Worm (Caenorhabditis elegans) whole organism, L4 larva: Measurements from ENCODE around the gene C05D11.5.

Experiments
- F26F4.8 ChIP-seq: fragments of 200-800 bp; sonication (Bioruptor generic); conservative IDR thresholded peaks from 2 replicates; pipeline ENCODE4 v1.3.6; 2022; ENCODE audit warnings: missing genetic modification characterization, missing compliant biosample characterization
- F44E2.7 ChIP-seq: fragments of 200-800 bp; sonication (Bioruptor generic); IDR thresholded peaks from 2 replicates; pipeline ENCODE4 v2.1.2; 2022; ENCODE audit warnings: missing genetic modification characterization, missing compliant biosample characterization
- R02D3.7 ChIP-seq: fragments of 150-350 bp; sonication (generic microtip); optimal IDR thresholded peaks from 3 replicates; lab custom pipeline; 2014; ENCODE audit warnings: missing biosample characterization, missing genetic modification characterization
- Y105C5A.15 ChIP-seq: fragments of 200-800 bp; sonication (Bioruptor generic); IDR thresholded peaks from 2 replicates; pipeline ENCODE4 v1.3.6; 2022; ENCODE audit warnings: missing genetic modification characterization, missing compliant biosample characterization
- Y5F2A.4 ChIP-seq: fragments of 200-800 bp; sonication (Bioruptor generic); optimal IDR thresholded peaks from 2 replicates; lab custom pipeline; 2018; ENCODE audit warnings: mild to moderate bottlenecking, missing genetic modification characterization, missing compliant biosample characterization
- ama-1 ChIP-seq: fragments of 150-350 bp; optimal IDR thresholded peaks from 2 replicates; lab custom pipeline; 2014; ENCODE audit warnings: inconsistent platforms, mixed read lengths
- attf-4 ChIP-seq: sonication (generic microtip); optimal IDR thresholded peaks from 3 replicates; lab custom pipeline; 2017; ENCODE audit warnings: missing biosample characterization, missing genetic modification characterization
- ceh-20 ChIP-seq: fragments of 200-800 bp; sonication (Bioruptor generic); IDR thresholded peaks from 2 replicates; pipeline ENCODE4 v1.3.6; 2022; ENCODE audit warnings: missing genetic modification reagents, missing genetic modification characterization, missing compliant biosample characterization
- ceh-28 ChIP-seq: fragments of 150-350 bp; optimal IDR thresholded peaks from 2 replicates; lab custom pipeline; 2014; ENCODE audit warnings: missing biosample characterization, missing genetic modification reagents, missing genetic modification characterization
- ceh-62 ChIP-seq: sonication (generic microtip); optimal IDR thresholded peaks from 2 replicates; lab custom pipeline; 2017; ENCODE audit warnings: missing biosample characterization, missing genetic modification characterization
- ceh-82 ChIP-seq: sonication (generic microtip); optimal IDR thresholded peaks from 2 replicates; lab custom pipeline; 2017; ENCODE audit warnings: missing biosample characterization, missing genetic modification characterization
- ces-1 ChIP-seq: fragments of 150-350 bp; sonication (generic microtip); optimal IDR thresholded peaks from 4 replicates; lab custom pipeline; 2014; ENCODE audit warnings: missing biosample characterization, missing genetic modification reagents, missing genetic modification characterization
- daf-12 ChIP-seq: fragments of 150-350 bp; optimal IDR thresholded peaks from 2 replicates; lab custom pipeline; 2014; ENCODE audit warnings: missing biosample characterization, missing genetic modification reagents, missing genetic modification characterization
- daf-16 ChIP-seq, 3 experiments: sonication (generic microtip); optimal IDR thresholded peaks; 2 replicates each; lab custom pipeline; 2016 to 2017; ENCODE audit warnings: missing genetic modification characterization in 3 of 3, missing genetic modification reagents in 3 of 3, mild to moderate bottlenecking in 2 of 3, missing compliant biosample characterization in 2 of 3, missing biosample characterization in 1 of 3, moderate library complexity in 1 of 3
- daf-19 ChIP-seq: fragments of 200-800 bp; sonication (Bioruptor generic); conservative IDR thresholded peaks from 2 replicates; pipeline ENCODE4 v1.3.6; 2022; ENCODE audit warnings: missing genetic modification characterization, missing compliant biosample characterization
- dmd-8 ChIP-seq: fragments of 200-800 bp; sonication (Bioruptor generic); IDR thresholded peaks from 2 replicates; pipeline ENCODE4 v1.3.6; 2022; ENCODE audit warnings: missing genetic modification characterization, missing compliant biosample characterization
- egl-27 ChIP-seq: sonication (generic microtip); optimal IDR thresholded peaks from 3 replicates; lab custom pipeline; 2017; ENCODE audit warnings: missing biosample characterization, missing genetic modification reagents, missing genetic modification characterization
- egl-43 ChIP-seq: fragments of 200-800 bp; sonication (Bioruptor generic); IDR thresholded peaks from 2 replicates; pipeline ENCODE4 v1.3.6; 2022; ENCODE audit warnings: missing genetic modification reagents, missing genetic modification characterization, missing compliant biosample characterization
- fkh-10 ChIP-seq: fragments of 150-350 bp; optimal IDR thresholded peaks from 2 replicates; lab custom pipeline; 2014; ENCODE audit warnings: missing biosample characterization, missing genetic modification reagents, missing genetic modification characterization
- hlh-11 ChIP-seq: fragments of 200-800 bp; sonication (Bioruptor generic); optimal IDR thresholded peaks from 2 replicates; lab custom pipeline; 2018; ENCODE audit warnings: mild to moderate bottlenecking, missing genetic modification characterization, missing compliant biosample characterization
- lim-7 ChIP-seq: fragments of 200-800 bp; sonication (Bioruptor generic); IDR thresholded peaks from 2 replicates; pipeline ENCODE4 v1.3.6; 2022; ENCODE audit warnings: missing genetic modification characterization, missing compliant biosample characterization
- lin-15B ChIP-seq: fragments of 150-350 bp; sonication (generic microtip); optimal IDR thresholded peaks from 3 replicates; lab custom pipeline; 2014; ENCODE audit warnings: missing biosample characterization, missing genetic modification characterization
- lin-38 ChIP-seq: fragments of 200-800 bp; sonication (Bioruptor generic); IDR thresholded peaks from 2 replicates; pipeline ENCODE4 v1.3.6; 2022; ENCODE audit warnings: missing genetic modification reagents, missing genetic modification characterization, missing compliant biosample characterization
- lir-3 ChIP-seq: sonication (generic microtip); optimal IDR thresholded peaks from 2 replicates; lab custom pipeline; 2016; ENCODE audit warnings: mild to moderate bottlenecking, missing genetic modification characterization, missing compliant biosample characterization
- mxl-2 ChIP-seq: fragments of 200-800 bp; sonication (Bioruptor generic); conservative IDR thresholded peaks from 2 replicates; pipeline ENCODE4 v1.3.6; 2022; ENCODE audit warnings: missing genetic modification reagents, missing genetic modification characterization, missing compliant biosample characterization
- nhr-28 ChIP-seq: fragments of 150-350 bp; optimal IDR thresholded peaks from 2 replicates; lab custom pipeline; 2014; ENCODE audit warnings: missing biosample characterization, missing genetic modification characterization
- nhr-48 ChIP-seq: sonication (generic microtip); optimal IDR thresholded peaks from 2 replicates; lab custom pipeline; 2016; ENCODE audit warnings: mild to moderate bottlenecking, missing genetic modification characterization, missing compliant biosample characterization
- nhr-77 ChIP-seq: fragments of 150-350 bp; optimal IDR thresholded peaks from 2 replicates; lab custom pipeline; 2014; ENCODE audit warnings: missing biosample characterization, missing genetic modification characterization
- pha-4 ChIP-seq, 2 experiments: fragments of 150-350 bp in 1 of 2; fragments of 200-800 bp in 1 of 2; sonication (Bioruptor generic) in 1 of 2; IDR thresholded peaks in 1 of 2; optimal IDR thresholded peaks in 1 of 2; 2 replicates each; pipeline versions ENCODE4 v1.3.6 to Lab custom; 2014 to 2022; ENCODE audit warnings: missing genetic modification characterization in 2 of 2, missing genetic modification reagents in 2 of 2, missing biosample characterization in 1 of 2, missing compliant biosample characterization in 1 of 2
- php-3 ChIP-seq: fragments of 200-800 bp; sonication (Bioruptor generic); IDR thresholded peaks from 2 replicates; pipeline ENCODE4 v1.3.6; 2022; ENCODE audit warnings: missing genetic modification reagents, missing genetic modification characterization, missing compliant biosample characterization
- set-16 ChIP-seq: fragments of 200-800 bp; sonication (Bioruptor generic); IDR thresholded peaks from 2 replicates; pipeline ENCODE4 v1.3.6; 2022; ENCODE audit warnings: missing genetic modification reagents, missing genetic modification characterization, missing compliant biosample characterization
- snpc-4 ChIP-seq: fragments of 150-350 bp; optimal IDR thresholded peaks from 2 replicates; lab custom pipeline; 2014; ENCODE audit warnings: missing biosample characterization, missing genetic modification characterization
- unc-130 ChIP-seq: sonication (generic microtip); optimal IDR thresholded peaks from 2 replicates; lab custom pipeline; 2016; ENCODE audit warnings: missing genetic modification reagents, missing genetic modification characterization, missing compliant biosample characterization
- unc-39 ChIP-seq: sonication (generic microtip); optimal IDR thresholded peaks from 2 replicates; lab custom pipeline; 2017; ENCODE audit warnings: missing biosample characterization, missing genetic modification characterization
- unc-62 ChIP-seq, 3 experiments: fragments of 150-350 bp in 1 of 3; sonication (generic microtip); optimal IDR thresholded peaks in 2 of 3; peaks in 1 of 3; 1 replicate in 1 of 3; 2 replicates in 2 of 3; lab custom pipeline; 2014 to 2017; ENCODE audit warnings: missing biosample characterization in 3 of 3, missing genetic modification characterization in 3 of 3, missing genetic modification reagents in 3 of 3, missing genotype in 1 of 3
- zfp-3 ChIP-seq: fragments of 200-800 bp; sonication (Bioruptor generic); conservative IDR thresholded peaks from 2 replicates; pipeline ENCODE4 v1.3.6; 2022; ENCODE audit warnings: missing genetic modification reagents, missing genetic modification characterization, missing compliant biosample characterization
- zip-11 ChIP-seq: fragments of 200-800 bp; sonication (Bioruptor generic); IDR thresholded peaks from 2 replicates; pipeline ENCODE4 v1.3.6; 2022; ENCODE audit warnings: missing genetic modification characterization, missing compliant biosample characterization
- ztf-11 ChIP-seq: fragments of 150-350 bp; optimal IDR thresholded peaks from 2 replicates; lab custom pipeline; 2014; ENCODE audit warnings: missing biosample characterization, missing genetic modification characterization

C05D11.5 gene

DNA sequence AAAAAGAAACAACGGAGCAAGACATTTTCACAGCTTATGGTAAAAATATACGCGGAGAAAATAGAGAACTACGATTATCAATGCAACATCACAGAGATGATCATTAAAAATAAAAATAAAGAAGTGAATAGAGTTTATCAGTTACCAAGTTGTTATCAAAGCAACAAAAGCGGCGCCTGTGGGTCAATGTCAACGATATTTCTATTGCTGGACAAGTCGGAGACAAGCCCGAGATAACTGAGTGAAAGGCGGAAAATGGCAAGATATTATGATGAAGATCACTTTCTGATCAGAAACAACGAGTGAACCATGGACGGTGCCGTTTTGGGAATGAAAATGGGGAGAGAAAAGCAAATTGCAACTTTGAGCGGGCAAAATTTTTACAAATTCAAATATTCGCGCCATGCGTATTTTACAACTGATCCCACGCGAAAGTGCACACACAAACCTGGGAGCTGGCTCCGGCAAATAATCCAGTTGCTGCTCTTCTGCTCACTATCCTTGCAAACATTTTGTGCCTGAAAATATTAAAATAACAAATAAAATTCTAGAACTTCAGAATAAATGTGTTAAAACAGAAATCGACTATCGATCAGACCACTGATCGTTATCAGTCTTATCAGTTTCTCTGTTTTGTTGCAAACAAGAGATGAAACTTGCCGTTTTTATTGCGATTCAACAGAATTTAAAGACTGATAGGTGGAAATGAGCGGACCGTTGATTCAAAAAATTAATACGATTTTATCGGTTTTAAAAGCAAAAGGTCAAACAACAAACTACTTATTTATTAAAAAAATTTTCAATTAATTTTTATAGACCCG is 30.7 kb upstream of the C05D11.5 start, which contains the start of gene mel-32 (continued):
- TF ChIP-seq dmd-8 (GFP tag; lab: Robert Waterston, UW) (no peak), F26F4.8 (GFP tag; lab: Robert Waterston, UW) (no peak), R02D3.7 (no peak), zfp-3 (GFP tag; lab: Robert Waterston, UW) (no peak), daf-19 (no peak), Y105C5A.15 (GFP tag; lab: Robert Waterston, UW) (no peak), hlh-11 (tag; lab: Kevin White, UChicago) (peak; percentile 5), daf-16 (GFP tag; optimal IDR thresholded peaks at IDR 0.05; lab: Kevin White, UChicago) (no peak), daf-16 (tag; optimal IDR thresholded peaks at IDR 0.05; lab: Kevin White, UChicago) (peak; percentile 74), nhr-28 (tag; lab: Kevin White, UChicago) (peak; percentile 24), Y5F2A.4 (no peak), fkh-10 (no peak), ces-1 (no peak), egl-43 (GFP tag; lab: Robert Waterston, UW) (no peak), ceh-20 (GFP tag; lab: Robert Waterston, UW) (no peak), set-16 (no peak), ceh-28 (tag; lab: Kevin White, UChicago) (no peak), ceh-62 (tag; lab: Kevin White, UChicago) (no peak), lir-3 (tag; lab: Kevin White, UChicago) (no peak), unc-62 (GFP tag; optimal IDR thresholded peaks at IDR 0.05 in 1 of 2; lab: Kevin White, UChicago) (no peak), unc-62 (tag; optimal IDR thresholded peaks at IDR 0.05; lab: Kevin White, UChicago) (no peak), ztf-11 (tag; lab: Kevin White, UChicago) (no peak), F44E2.7 (no peak), ama-1 (peak; percentile 40), lim-7 (GFP tag; lab: Robert Waterston, UW) (no peak), php-3 (GFP tag; lab: Robert Waterston, UW) (no peak), attf-4 (tag; lab: Kevin White, UChicago) (no peak), lin-38 (GFP tag; lab: Robert Waterston, UW) (peak; percentile 58), nhr-48 (tag; lab: Kevin White, UChicago) (no peak)

DNA sequence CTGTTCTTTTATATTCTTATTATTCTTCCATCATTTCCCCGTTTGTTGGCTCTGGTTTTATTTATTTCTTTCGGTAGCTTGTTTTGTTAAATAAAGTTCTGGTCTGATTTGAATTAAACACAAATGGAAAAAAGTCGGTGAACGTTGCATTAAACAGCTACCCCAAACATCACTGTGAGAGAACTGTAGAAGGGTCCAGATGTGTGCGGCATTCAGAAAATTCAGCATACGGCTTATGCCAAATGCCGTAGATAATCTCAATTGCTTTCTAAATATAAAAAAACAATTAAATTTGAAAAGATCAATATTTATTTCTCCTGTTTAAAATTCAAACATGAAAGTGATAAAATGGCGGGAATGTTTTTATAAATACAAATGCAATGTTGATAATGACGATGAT is 28.0 kb upstream of the C05D11.5 start:
- no peak for TF ChIP-seq daf-12 (tag; lab: Kevin White, UChicago)
- no peak for TF ChIP-seq nhr-48 (tag; lab: Kevin White, UChicago)
- TF ChIP-seq lin-15B = no peak
- TF ChIP-seq unc-130 (GFP tag; lab: Kevin White, UChicago) = no peak
- TF ChIP-seq snpc-4 (tag; lab: Kevin White, UChicago) = no peak
- no peak for TF ChIP-seq egl-27 (tag; lab: Kevin White, UChicago)
- TF ChIP-seq zip-11 (GFP tag; lab: Robert Waterston, UW) = no peak
- TF ChIP-seq mxl-2 (GFP tag; lab: Robert Waterston, UW) = no peak
- TF ChIP-seq ztf-11 (tag; lab: Kevin White, UChicago) = no peak
- no peak for TF ChIP-seq dmd-8 (GFP tag; lab: Robert Waterston, UW)
- no peak for TF ChIP-seq ceh-82 (tag; lab: Kevin White, UChicago)
- TF ChIP-seq zfp-3 (GFP tag; lab: Robert Waterston, UW) = no peak
- no peak for TF ChIP-seq unc-39 (tag; lab: Kevin White, UChicago)
- TF ChIP-seq pha-4 (GFP tag; IDR thresholded peaks at IDR 0.05; lab: Robert Waterston, UW) = 0 out of 2 replicates have a peak, but pooled peaks have one; percentile 47
- TF ChIP-seq pha-4 (tag; optimal IDR thresholded peaks at IDR 0.05; lab: Kevin White, UChicago) = no peak
- TF ChIP-seq nhr-77 (tag; lab: Kevin White, UChicago) = no peak
- TF ChIP-seq lin-38 (GFP tag; lab: Robert Waterston, UW) = peak; percentile 47; the same call in 1 of the 2 replicates
- TF ChIP-seq ama-1 = peak; percentile 35
- TF ChIP-seq fkh-10 = no peak
